Fruit fly (Drosophila melanogaster) whole organism, embryonic: ENCODE measurements around the gene zuc.

Source experiments
- Asciz ChIP-seq: fragments of 200-800 bp; sonication (Bioruptor generic); optimal IDR thresholded peaks from 2 replicates; lab custom pipeline; 2017; ENCODE audit warnings: missing biosample characterization, mild to moderate bottlenecking, missing genetic modification characterization, missing genetic modification reagents
- Atf-2 ChIP-seq: fragments of 200-800 bp; sonication (Bioruptor generic); optimal IDR thresholded peaks from 2 replicates; lab custom pipeline; 2016; ENCODE audit warnings: missing biosample characterization, missing genetic modification characterization
- Bteb2 ChIP-seq: fragments of 200-800 bp; sonication (Bioruptor generic); optimal IDR thresholded peaks from 2 replicates; lab custom pipeline; 2016; ENCODE audit warnings: missing biosample characterization, missing genetic modification characterization
- C15 ChIP-seq: fragments of 200-800 bp; sonication (Bioruptor generic); IDR thresholded peaks from 3 replicates; pipeline ENCODE4 v1.3.6; 2022; ENCODE audit warnings: missing biosample characterization, missing genetic modification characterization
- CG10267 ChIP-seq: fragments of 200-800 bp; sonication (Bioruptor generic); optimal IDR thresholded peaks from 2 replicates; lab custom pipeline; 2018; ENCODE audit warnings: missing biosample characterization, mild to moderate bottlenecking, missing genetic modification characterization, moderate library complexity
- CG13894 ChIP-seq: fragments of 200-800 bp; sonication (Bioruptor generic); optimal IDR thresholded peaks from 3 replicates; lab custom pipeline; 2018; ENCODE audit warnings: missing biosample characterization, mild to moderate bottlenecking, missing genetic modification characterization, moderate library complexity
- CG14965 ChIP-seq: fragments of 200-800 bp; sonication (Bioruptor generic); optimal IDR thresholded peaks from 2 replicates; lab custom pipeline; 2016; ENCODE audit warnings: missing biosample characterization, missing genetic modification characterization, borderline replicate concordance
- CG1529 ChIP-seq: fragments of 200-800 bp; sonication (Bioruptor generic); optimal IDR thresholded peaks from 3 replicates; lab custom pipeline; 2018; ENCODE audit warnings: missing biosample characterization, missing genetic modification characterization
- CG16863 ChIP-seq: fragments of 200-800 bp; sonication (Bioruptor generic); optimal IDR thresholded peaks from 3 replicates; lab custom pipeline; 2016; ENCODE audit warnings: missing biosample characterization, missing genetic modification characterization
- CG18764 ChIP-seq: fragments of 200-800 bp; sonication (Bioruptor generic); optimal IDR thresholded peaks from 3 replicates; lab custom pipeline; 2016; ENCODE audit warnings: missing biosample characterization, missing genetic modification characterization
- CG2875 ChIP-seq: fragments of 200-800 bp; sonication (Bioruptor generic); optimal IDR thresholded peaks from 2 replicates; lab custom pipeline; 2017; ENCODE audit warnings: missing biosample characterization, mild to moderate bottlenecking, missing genetic modification characterization, missing genetic modification reagents
- CG2889 ChIP-seq: fragments of 200-800 bp; sonication (Bioruptor generic); IDR thresholded peaks from 3 replicates; pipeline ENCODE4 v1.3.6; 2022; ENCODE audit warnings: missing biosample characterization, missing genetic modification characterization
- CG3065 ChIP-seq: fragments of 200-800 bp; sonication (Bioruptor generic); optimal IDR thresholded peaks from 2 replicates; lab custom pipeline; 2016; ENCODE audit warnings: missing biosample characterization, missing genetic modification characterization
- CG31365 ChIP-seq: fragments of 200-800 bp; sonication (Bioruptor generic); optimal IDR thresholded peaks from 2 replicates; lab custom pipeline; 2018; ENCODE audit warnings: missing biosample characterization, mild to moderate bottlenecking, missing genetic modification characterization
- CG4854 ChIP-seq: fragments of 200-800 bp; sonication (Bioruptor generic); optimal IDR thresholded peaks from 2 replicates; lab custom pipeline; 2016; ENCODE audit warnings: missing biosample characterization, missing genetic modification characterization, inconsistent platforms
- CG7963 ChIP-seq: fragments of 200-800 bp; sonication (Bioruptor generic); IDR thresholded peaks from 3 replicates; pipeline ENCODE4 v1.3.6; 2022; ENCODE audit warnings: missing biosample characterization, missing genetic modification characterization; ENCODE audit not compliant: partially characterized antibody
- Dbx ChIP-seq: fragments of 200-800 bp; sonication (Bioruptor generic); IDR thresholded peaks from 3 replicates; pipeline ENCODE4 v1.3.6; 2022; ENCODE audit warnings: missing biosample characterization, missing genetic modification characterization
- Dip3 ChIP-seq: fragments of 200-800 bp; sonication (Bioruptor generic); optimal IDR thresholded peaks from 3 replicates; lab custom pipeline; 2016; ENCODE audit warnings: missing biosample characterization, missing genetic modification characterization
- Doc3 ChIP-seq: fragments of 200-800 bp; sonication (Bioruptor generic); IDR thresholded peaks from 3 replicates; pipeline ENCODE4 v1.3.6; 2022; ENCODE audit warnings: missing biosample characterization, missing genetic modification characterization; ENCODE audit not compliant: partially characterized antibody
- Ets65A ChIP-seq: fragments of 200-800 bp; sonication (Bioruptor generic); peaks from one replicate; lab custom pipeline; 2016; ENCODE audit warnings: missing biosample characterization, missing genetic modification characterization
- Fer3 ChIP-seq: fragments of 200-800 bp; sonication (Bioruptor generic); optimal IDR thresholded peaks from 2 replicates; lab custom pipeline; 2018; ENCODE audit warnings: missing biosample characterization, mild to moderate bottlenecking, missing genetic modification characterization, moderate library complexity
- Hsf ChIP-seq: fragments of 200-800 bp; sonication (Bioruptor generic); optimal IDR thresholded peaks from 3 replicates; lab custom pipeline; 2016; ENCODE audit warnings: missing biosample characterization, missing genetic modification characterization
- Lim3 ChIP-seq: fragments of 200-800 bp; sonication (Bioruptor generic); IDR thresholded peaks from 2 replicates; pipeline ENCODE4 v1.3.6; 2022; ENCODE audit warnings: missing biosample characterization, missing genetic modification characterization
- NK7.1 ChIP-seq: fragments of 200-800 bp; sonication (Bioruptor generic); optimal IDR thresholded peaks from 3 replicates; lab custom pipeline; 2016; ENCODE audit warnings: missing biosample characterization, missing genetic modification characterization
- Nf-YA ChIP-seq: fragments of 200-800 bp; sonication (Bioruptor generic); IDR thresholded peaks from 2 replicates; pipeline ENCODE4 v1.3.6; 2022; ENCODE audit warnings: missing biosample characterization, missing genetic modification characterization
- Oaz ChIP-seq: fragments of 200-800 bp; sonication (Bioruptor generic); IDR thresholded peaks from 2 replicates; pipeline ENCODE4 v1.3.6; 2022; ENCODE audit warnings: missing biosample characterization, missing genetic modification characterization
- Poxn ChIP-seq: fragments of 200-800 bp; sonication (Bioruptor generic); IDR thresholded peaks from 2 replicates; pipeline ENCODE4 v1.3.6; 2022; ENCODE audit warnings: missing biosample characterization, missing genetic modification characterization
- Sry-δ ChIP-seq: fragments of 200-800 bp; sonication (Bioruptor generic); optimal IDR thresholded peaks from 2 replicates; lab custom pipeline; 2016; ENCODE audit warnings: missing biosample characterization, missing genetic modification characterization
- ap ChIP-seq: fragments of 200-800 bp; sonication (Bioruptor generic); IDR thresholded peaks from 2 replicates; pipeline ENCODE4 v1.3.6; 2022; ENCODE audit warnings: missing biosample characterization, missing genetic modification characterization
- bab2 ChIP-seq: fragments of 200-800 bp; sonication (Bioruptor generic); optimal IDR thresholded peaks from 2 replicates; lab custom pipeline; 2016; ENCODE audit warnings: missing biosample characterization, missing genetic modification characterization
- cad ChIP-seq: fragments of >200 bp; optimal IDR thresholded peaks from 2 replicates; lab custom pipeline; 2017; ENCODE audit warnings: missing biosample characterization, missing genetic modification characterization
- ci ChIP-seq: fragments of 200-800 bp; sonication (Bioruptor generic); IDR thresholded peaks from 3 replicates; pipeline ENCODE4 v1.3.6; 2022; ENCODE audit warnings: missing biosample characterization, missing genetic modification characterization
- dan ChIP-seq: fragments of 200-800 bp; sonication (Bioruptor generic); IDR thresholded peaks from 2 replicates; pipeline ENCODE4 v1.3.6; 2022; ENCODE audit warnings: missing biosample characterization, missing genetic modification characterization
- disco-r ChIP-seq: fragments of 200-800 bp; sonication (Bioruptor generic); optimal IDR thresholded peaks from 2 replicates; lab custom pipeline; 2016; ENCODE audit warnings: missing biosample characterization, missing genetic modification characterization
- eve ChIP-seq, 2 experiments: fragments of >200 bp; optimal IDR thresholded peaks; 2 replicates each; lab custom pipeline; 2017; ENCODE audit warnings: missing biosample characterization in 2 of 2, missing genetic modification characterization in 2 of 2
- ftz-f1 ChIP-seq: fragments of 200-800 bp; sonication (Bioruptor generic); optimal IDR thresholded peaks from 2 replicates; lab custom pipeline; 2016; ENCODE audit warnings: missing biosample characterization, missing genetic modification characterization
- insv ChIP-seq, 2 experiments: fragments of 200-800 bp; sonication (Bioruptor generic); optimal IDR thresholded peaks; 3 replicates each; lab custom pipeline; 2016 to 2018; ENCODE audit warnings: missing biosample characterization in 2 of 2, missing genetic modification characterization in 2 of 2
- jumu ChIP-seq: fragments of 200-800 bp; sonication (Bioruptor generic); optimal IDR thresholded peaks from 3 replicates; lab custom pipeline; 2016; ENCODE audit warnings: missing biosample characterization, missing genetic modification characterization
- kay ChIP-seq: fragments of 200-800 bp; sonication (Bioruptor generic); optimal IDR thresholded peaks from 2 replicates; lab custom pipeline; 2016; ENCODE audit warnings: missing biosample characterization, missing genetic modification characterization
- ken ChIP-seq: fragments of 200-800 bp; sonication (Bioruptor generic); IDR thresholded peaks from 3 replicates; pipeline ENCODE4 v1.3.6; 2022; ENCODE audit warnings: missing biosample characterization, missing genetic modification characterization
- klu ChIP-seq: fragments of 200-800 bp; sonication (Bioruptor generic); IDR thresholded peaks from 2 replicates; pipeline ENCODE4 v1.3.6; 2022; ENCODE audit warnings: missing biosample characterization, missing genetic modification characterization
- kni ChIP-seq: fragments of 200-800 bp; sonication (Bioruptor generic); optimal IDR thresholded peaks from 3 replicates; lab custom pipeline; 2017; ENCODE audit warnings: mild to moderate bottlenecking, missing biosample characterization, missing genetic modification reagents, missing genetic modification characterization
- nmo ChIP-seq: fragments of 200-800 bp; sonication (Bioruptor generic); optimal IDR thresholded peaks from 2 replicates; lab custom pipeline; 2018; ENCODE audit warnings: missing biosample characterization, mild to moderate bottlenecking, missing genetic modification characterization, moderate library complexity
- pan ChIP-seq, 4 experiments: fragments of >200 bp in 3 of 4; fragments of 200-800 bp in 1 of 4; sonication (Bioruptor generic) in 1 of 4; optimal IDR thresholded peaks in 3 of 4; IDR thresholded peaks in 1 of 4; 2 replicates each; pipeline versions ENCODE4 v1.3.6 to Lab custom; 2017 to 2022; ENCODE audit warnings: missing biosample characterization in 2 of 4, missing genetic modification characterization in 2 of 4, mixed read lengths in 1 of 4
- peb ChIP-seq: fragments of 200-800 bp; sonication (Bioruptor generic); IDR thresholded peaks from 2 replicates; pipeline ENCODE4 v1.3.6; 2022; ENCODE audit warnings: missing biosample characterization, missing genetic modification characterization
- phol ChIP-seq: fragments of 200-800 bp; sonication (Bioruptor generic); optimal IDR thresholded peaks from 3 replicates; lab custom pipeline; 2018; ENCODE audit warnings: missing biosample characterization, mild to moderate bottlenecking, missing genetic modification characterization, moderate library complexity
- psq ChIP-seq: fragments of 200-800 bp; sonication (Bioruptor generic); optimal IDR thresholded peaks from 2 replicates; lab custom pipeline; 2017; ENCODE audit warnings: missing biosample characterization, missing genetic modification characterization
- pum ChIP-seq: fragments of 200-800 bp; sonication (Bioruptor generic); optimal IDR thresholded peaks from 2 replicates; lab custom pipeline; 2016; ENCODE audit warnings: missing biosample characterization, missing genetic modification characterization
- pzg ChIP-seq: fragments of 200-800 bp; sonication (Bioruptor generic); optimal IDR thresholded peaks from 3 replicates; lab custom pipeline; 2018; ENCODE audit warnings: missing biosample characterization, mild to moderate bottlenecking, missing genetic modification characterization, moderate library complexity
- sens-2 ChIP-seq: fragments of 200-800 bp; sonication (Bioruptor generic); IDR thresholded peaks from 2 replicates; pipeline ENCODE4 v1.3.6; 2022; ENCODE audit warnings: missing biosample characterization, missing genetic modification characterization
- tup ChIP-seq: fragments of 200-800 bp; sonication (Bioruptor generic); optimal IDR thresholded peaks from 2 replicates; lab custom pipeline; 2016; ENCODE audit warnings: missing biosample characterization, mild to moderate bottlenecking, missing genetic modification characterization, moderate library complexity
- wdn ChIP-seq: fragments of 200-800 bp; sonication (Bioruptor generic); IDR thresholded peaks from 2 replicates; pipeline ENCODE4 v1.3.6; 2022; ENCODE audit warnings: missing biosample characterization, missing genetic modification characterization

The zuc gene

dm6 chr2L:11949917-11950316 lies 39.8 kb downstream of the zuc start (continued):
- no peak for TF ChIP-seq kni (GFP tag; lab: Kevin White, UChicago)
- TF ChIP-seq pum: peak; percentile 11
- no peak for TF ChIP-seq Bteb2 (GFP tag; lab: Kevin White, UChicago)
- TF ChIP-seq Dip3 (GFP tag; lab: Kevin White, UChicago): no peak
- no peak for TF ChIP-seq ftz-f1 (GFP tag; lab: Kevin White, UChicago)
- TF ChIP-seq wdn (GFP tag; lab: Robert Waterston, UW): peak; percentile 18; the same call in 1 of the 2 replicates
- no peak for TF ChIP-seq CG4854 (GFP tag; lab: Kevin White, UChicago)
- 0 out of 3 replicates have a peak, but pooled peaks have one; percentile 43 for TF ChIP-seq Dbx (GFP tag; lab: Robert Waterston, UW)
- peak; percentile 51; the same call in 1 of the 2 replicates for TF ChIP-seq sens-2 (GFP tag; lab: Robert Waterston, UW)
- peak; percentile 15 for TF ChIP-seq CG2875 (GFP tag; lab: Kevin White, UChicago)
- TF ChIP-seq C15 (GFP tag; lab: Robert Waterston, UW): no peak
- TF ChIP-seq jumu (GFP tag; lab: Kevin White, UChicago): peak; percentile 42
- TF ChIP-seq Asciz (GFP tag; lab: Kevin White, UChicago): no peak
- no peak for TF ChIP-seq kay
- no peak for TF ChIP-seq CG18764 (GFP tag; lab: Kevin White, UChicago)
- TF ChIP-seq Poxn (GFP tag; lab: Robert Waterston, UW): no peak
- TF ChIP-seq CG10267: peak; percentile 15
- peak; percentile 30 to 53 for TF ChIP-seq eve (GFP tag; optimal IDR thresholded peaks at IDR 0.05; lab: Kevin White, UChicago)
- no peak for TF ChIP-seq CG2889 (GFP tag; lab: Robert Waterston, UW)
- TF ChIP-seq dan (GFP tag; lab: Robert Waterston, UW): no peak
- no peak for TF ChIP-seq CG31365
- peak; percentile 69; the same call in 2 of the 3 replicates for TF ChIP-seq ken (GFP tag; lab: Robert Waterston, UW)
- no peak for TF ChIP-seq Doc3
- no peak for TF ChIP-seq tup (GFP tag; lab: Kevin White, UChicago)
- TF ChIP-seq CG1529 (GFP tag; lab: Kevin White, UChicago): peak; percentile 36
- TF ChIP-seq CG7963: no peak
- no peak for TF ChIP-seq Lim3 (GFP tag; lab: Robert Waterston, UW)
- TF ChIP-seq NK7.1: no peak
- TF ChIP-seq nmo: peak; percentile 38
- TF ChIP-seq Hsf (GFP tag; lab: Kevin White, UChicago): peak; percentile 41
- TF ChIP-seq ci (GFP tag; lab: Robert Waterston, UW): peak; percentile 78; the same call in 2 of the 3 replicates
- TF ChIP-seq bab2: peak; percentile 8
- 0 out of 2 replicates have a peak, but pooled peaks have one; percentile 18 for TF ChIP-seq klu
- peak; percentile 91 for TF ChIP-seq Ets65A (GFP tag; lab: Kevin White, UChicago)
- TF ChIP-seq Oaz (GFP tag; lab: Robert Waterston, UW): no peak
- TF ChIP-seq CG13894 (tag; lab: Kevin White, UChicago): no peak
- TF ChIP-seq ap (GFP tag; lab: Robert Waterston, UW): 0 out of 2 replicates have a peak, but pooled peaks have one; percentile 15
- peak; percentile 9 for TF ChIP-seq Atf-2 (GFP tag; lab: Kevin White, UChicago)
- TF ChIP-seq pzg: no peak
- TF ChIP-seq cad (GFP tag; lab: Kevin White, UChicago): no peak
- TF ChIP-seq peb: no peak
- no peak for TF ChIP-seq insv (GFP tag; optimal IDR thresholded peaks at IDR 0.05; lab: Kevin White, UChicago)
- TF ChIP-seq Fer3 (tag; lab: Kevin White, UChicago): no peak
- no peak for TF ChIP-seq pan (optimal IDR thresholded peaks at IDR 0.05; lab: Kevin White, UChicago)
- peak in 1 of 2 experiments; percentile 34 for TF ChIP-seq pan (GFP tag; optimal IDR thresholded peaks at IDR 0.05 in 1 of 2, IDR thresholded peaks at IDR 0.05 in 1 of 2)
- TF ChIP-seq CG3065 (GFP tag; lab: Kevin White, UChicago): no peak
- peak; percentile 47 for TF ChIP-seq phol (tag; lab: Kevin White, UChicago)
- no peak for TF ChIP-seq CG16863 (GFP tag; lab: Kevin White, UChicago)
- no peak for TF ChIP-seq psq (GFP tag; lab: Kevin White, UChicago)
- TF ChIP-seq CG14965 (GFP tag; lab: Kevin White, UChicago): no peak
- no peak for TF ChIP-seq Sry-δ (GFP tag; lab: Kevin White, UChicago)
- TF ChIP-seq disco-r (GFP tag; lab: Kevin White, UChicago): no peak
- no peak for TF ChIP-seq Nf-YA (GFP tag; lab: Robert Waterston, UW)
